Worm (Caenorhabditis elegans) whole organism, L2 larva: ENCODE measurements around the gene cyp-44A1.
A peak's percentile ranks its signal among the peaks of the same experiment; 100 is the strongest.

Experiments used
- C34F6.9 ChIP-seq: fragments of 150-350 bp; optimal IDR thresholded peaks from 2 replicates; lab custom pipeline; 2014; ENCODE audit warnings: missing biosample characterization, missing genetic modification characterization
- F13H6.1 ChIP-seq: sonication (generic microtip); optimal IDR thresholded peaks from 2 replicates; lab custom pipeline; 2016; ENCODE audit warnings: missing genetic modification characterization, missing compliant biosample characterization
- R02D3.7 ChIP-seq: fragments of 150-350 bp; optimal IDR thresholded peaks from 2 replicates; lab custom pipeline; 2014; ENCODE audit warnings: missing biosample characterization, missing genetic modification characterization
- Y55F3AM.14 ChIP-seq: fragments of 200-800 bp; sonication (Bioruptor generic); optimal IDR thresholded peaks from 2 replicates; lab custom pipeline; 2018; ENCODE audit warnings: mild to moderate bottlenecking, missing genetic modification characterization, missing compliant biosample characterization
- ZK546.5 ChIP-seq: sonication (generic microtip); optimal IDR thresholded peaks from 2 replicates; lab custom pipeline; 2017; ENCODE audit warnings: missing biosample characterization, missing genetic modification characterization
- alr-1 ChIP-seq: fragments of 150-350 bp; optimal IDR thresholded peaks from 2 replicates; lab custom pipeline; 2014; ENCODE audit warnings: missing biosample characterization, missing genetic modification characterization
- aly-2 ChIP-seq: fragments of 150-350 bp; optimal IDR thresholded peaks from 2 replicates; lab custom pipeline; 2014; ENCODE audit warnings: missing biosample characterization, missing genetic modification characterization
- ama-1 ChIP-seq: fragments of 150-350 bp; optimal IDR thresholded peaks from 2 replicates; lab custom pipeline; 2018; ENCODE audit warnings: inconsistent platforms
- blmp-1 ChIP-seq: sonication (generic microtip); optimal IDR thresholded peaks from 2 replicates; lab custom pipeline; 2017; ENCODE audit warnings: missing genetic modification characterization, mild to moderate bottlenecking, missing compliant biosample characterization, antibody characterized with exemption, moderate library complexity; ENCODE audit not compliant: insufficient read depth
- ceh-82 ChIP-seq: fragments of 150-350 bp; optimal IDR thresholded peaks from 2 replicates; lab custom pipeline; 2014; ENCODE audit warnings: missing biosample characterization, missing genetic modification characterization
- crh-2 ChIP-seq: sonication (generic microtip); optimal IDR thresholded peaks from 2 replicates; lab custom pipeline; 2017; ENCODE audit warnings: missing biosample characterization, missing genetic modification characterization
- egl-27 ChIP-seq: sonication (generic microtip); optimal IDR thresholded peaks from 3 replicates; lab custom pipeline; 2017; ENCODE audit warnings: missing biosample characterization, missing genetic modification reagents, missing genetic modification characterization
- elt-1 ChIP-seq: fragments of 150-350 bp; optimal IDR thresholded peaks from 2 replicates; lab custom pipeline; 2014; ENCODE audit warnings: missing biosample characterization, missing genetic modification characterization
- elt-3 ChIP-seq: sonication (generic microtip); optimal IDR thresholded peaks from 2 replicates; lab custom pipeline; 2017; ENCODE audit warnings: missing biosample characterization, missing genetic modification characterization
- fos-1 ChIP-seq: fragments of 150-350 bp; optimal IDR thresholded peaks from 2 replicates; lab custom pipeline; 2014; ENCODE audit warnings: missing biosample characterization, missing genetic modification characterization
- gmeb-1 ChIP-seq: fragments of 150-350 bp; optimal IDR thresholded peaks from 2 replicates; lab custom pipeline; 2014; ENCODE audit warnings: missing biosample characterization, missing genetic modification characterization
- lin-13 ChIP-seq: fragments of 150-350 bp; optimal IDR thresholded peaks from 2 replicates; lab custom pipeline; 2014; ENCODE audit warnings: missing biosample characterization, missing genetic modification reagents, missing genetic modification characterization
- lin-39 ChIP-seq: fragments of 150-350 bp; optimal IDR thresholded peaks from 2 replicates; lab custom pipeline; 2014; ENCODE audit warnings: missing biosample characterization, missing genetic modification reagents, missing genetic modification characterization
- lsy-2 ChIP-seq, 2 experiments: fragments of 150-350 bp in 1 of 2; sonication (generic microtip) in 1 of 2; optimal IDR thresholded peaks; 2 replicates each; lab custom pipeline; 2014 to 2017; ENCODE audit warnings: missing biosample characterization in 2 of 2, missing genetic modification characterization in 2 of 2
- mbf-1 ChIP-seq: sonication (generic microtip); optimal IDR thresholded peaks from 2 replicates; lab custom pipeline; 2017; ENCODE audit warnings: missing biosample characterization, missing genetic modification characterization
- mdl-1 ChIP-seq, 2 experiments: fragments of 150-350 bp in 1 of 2; sonication (generic microtip) in 1 of 2; optimal IDR thresholded peaks; 2 replicates each; lab custom pipeline; 2017; ENCODE audit warnings: missing biosample characterization in 2 of 2, missing genetic modification characterization in 2 of 2
- nhr-10 ChIP-seq: sonication (generic microtip); optimal IDR thresholded peaks from 2 replicates; lab custom pipeline; 2017; ENCODE audit warnings: missing biosample characterization, missing genetic modification characterization
- nhr-11 ChIP-seq: fragments of 150-350 bp; optimal IDR thresholded peaks from 2 replicates; lab custom pipeline; 2014; ENCODE audit warnings: missing biosample characterization, missing genetic modification characterization
- nhr-12 ChIP-seq: fragments of 150-350 bp; optimal IDR thresholded peaks from 2 replicates; lab custom pipeline; 2014; ENCODE audit warnings: missing biosample characterization, missing genetic modification characterization
- nhr-129 ChIP-seq: fragments of 150-350 bp; optimal IDR thresholded peaks from 2 replicates; lab custom pipeline; 2014; ENCODE audit warnings: missing biosample characterization, missing genetic modification characterization
- nhr-21 ChIP-seq: fragments of 150-350 bp; optimal IDR thresholded peaks from 2 replicates; lab custom pipeline; 2014; ENCODE audit warnings: missing biosample characterization, missing genetic modification characterization
- nhr-23 ChIP-seq: fragments of 150-350 bp; optimal IDR thresholded peaks from 2 replicates; lab custom pipeline; 2014; ENCODE audit warnings: missing biosample characterization, missing genetic modification reagents, missing genetic modification characterization
- nhr-237 ChIP-seq: fragments of 150-350 bp; optimal IDR thresholded peaks from 2 replicates; lab custom pipeline; 2014; ENCODE audit warnings: missing biosample characterization, missing genetic modification characterization
- nhr-25 ChIP-seq: fragments of 150-350 bp; sonication (generic microtip); optimal IDR thresholded peaks from 3 replicates; lab custom pipeline; 2014; ENCODE audit warnings: missing biosample characterization, missing genetic modification characterization
- nhr-6 ChIP-seq: fragments of 150-350 bp; optimal IDR thresholded peaks from 2 replicates; lab custom pipeline; 2014; ENCODE audit warnings: missing biosample characterization, missing genetic modification characterization
- nhr-77 ChIP-seq: fragments of 150-350 bp; optimal IDR thresholded peaks from 2 replicates; lab custom pipeline; 2014; ENCODE audit warnings: missing biosample characterization, missing genetic modification characterization
- peb-1 ChIP-seq: fragments of 150-350 bp; optimal IDR thresholded peaks from 2 replicates; lab custom pipeline; 2014; ENCODE audit warnings: missing biosample characterization, missing genetic modification characterization
- sem-4 ChIP-seq: fragments of 150-350 bp; optimal IDR thresholded peaks from 2 replicates; lab custom pipeline; 2014; ENCODE audit warnings: missing biosample characterization, missing genetic modification reagents, missing genetic modification characterization
- skn-1 ChIP-seq: sonication (generic microtip); optimal IDR thresholded peaks from 2 replicates; lab custom pipeline; 2017; ENCODE audit warnings: missing biosample characterization, missing genetic modification characterization
- sma-3 ChIP-seq: sonication (generic microtip); optimal IDR thresholded peaks from 2 replicates; lab custom pipeline; 2016; ENCODE audit warnings: missing genetic modification reagents, missing genetic modification characterization, missing compliant biosample characterization
- sma-9 ChIP-seq, 2 experiments: fragments of 150-350 bp in 1 of 2; sonication (generic microtip) in 1 of 2; optimal IDR thresholded peaks; 2 replicates each; lab custom pipeline; 2014 to 2016; ENCODE audit warnings: missing genetic modification characterization in 2 of 2, mild to moderate bottlenecking in 1 of 2, missing biosample characterization in 1 of 2, missing compliant biosample characterization in 1 of 2, missing genetic modification reagents in 1 of 2, moderate library complexity in 1 of 2
- snpc-4 ChIP-seq: fragments of 150-350 bp; optimal IDR thresholded peaks from 2 replicates; lab custom pipeline; 2014; ENCODE audit warnings: missing biosample characterization, missing genetic modification characterization
- unc-39 ChIP-seq: fragments of 150-350 bp; optimal IDR thresholded peaks from 2 replicates; lab custom pipeline; 2014; ENCODE audit warnings: missing biosample characterization, missing genetic modification characterization
- unc-55 ChIP-seq: fragments of 150-350 bp; sonication (generic microtip); optimal IDR thresholded peaks from 3 replicates; lab custom pipeline; 2014; ENCODE audit warnings: missing biosample characterization, missing genetic modification reagents, missing genetic modification characterization
- zag-1 ChIP-seq: fragments of 150-350 bp; optimal IDR thresholded peaks from 2 replicates; lab custom pipeline; 2014; ENCODE audit warnings: missing biosample characterization, missing genetic modification characterization
- ztf-1 ChIP-seq: fragments of 200-800 bp; sonication (Bioruptor generic); conservative IDR thresholded peaks from 2 replicates; pipeline ENCODE4 v1.3.6; 2022; ENCODE audit warnings: missing genetic modification characterization, missing compliant biosample characterization
- ztf-11 ChIP-seq: sonication (generic microtip); optimal IDR thresholded peaks from 2 replicates; lab custom pipeline; 2017; ENCODE audit warnings: missing biosample characterization, missing genetic modification characterization

The cyp-44A1 gene

ce11 chrII:5505820-5506287, 2.0 kb downstream of the cyp-44A1 start, which contains the start of gene npp-24:
TSS of gene npp-24 (plus strand) at chrII:5505870.
- no peak for TF ChIP-seq skn-1 (tag; lab: Kevin White, UChicago)
- peak; percentile 10 for TF ChIP-seq C34F6.9 (tag; lab: Kevin White, UChicago)
- TF ChIP-seq blmp-1 = peak; percentile 49
- TF ChIP-seq crh-2 (tag; lab: Kevin White, UChicago) = no peak
- no peak for TF ChIP-seq ztf-11 (tag; lab: Kevin White, UChicago)
- TF ChIP-seq mdl-1 (tag; optimal IDR thresholded peaks at IDR 0.05; lab: Kevin White, UChicago) = no peak
- no peak for TF ChIP-seq lin-39 (tag; lab: Kevin White, UChicago)
- TF ChIP-seq ama-1 (lab: Kevin White, UChicago) = no peak
- no peak for TF ChIP-seq egl-27 (tag; lab: Kevin White, UChicago)
- TF ChIP-seq nhr-23 (tag; lab: Kevin White, UChicago) = no peak
- no peak for TF ChIP-seq zag-1 (tag; lab: Kevin White, UChicago)
- TF ChIP-seq unc-55 (GFP tag; lab: Kevin White, UChicago) = peak; percentile 13
- no peak for TF ChIP-seq nhr-25 (tag; lab: Kevin White, UChicago)
- TF ChIP-seq mbf-1 (tag; lab: Kevin White, UChicago) = no peak
- peak in 1 of 2 experiments; percentile 38 for TF ChIP-seq lsy-2 (tag; optimal IDR thresholded peaks at IDR 0.05; lab: Kevin White, UChicago)
- no peak for TF ChIP-seq ceh-82
- no peak for TF ChIP-seq sma-3 (GFP tag; lab: Kevin White, UChicago)
- no peak for TF ChIP-seq elt-1 (tag; lab: Kevin White, UChicago)
- TF ChIP-seq sem-4 = no peak
- no peak for TF ChIP-seq nhr-11 (tag; lab: Kevin White, UChicago)

- TF ChIP-seq crh-2 (tag; lab: Kevin White, UChicago) (no peak), R02D3.7 (tag; lab: Kevin White, UChicago) (no peak), nhr-129 (tag; lab: Kevin White, UChicago) (peak; percentile 44), F13H6.1 (tag; lab: Kevin White, UChicago) (no peak), ztf-1 (GFP tag; lab: Robert Waterston, UW) (no peak), mbf-1 (tag; lab: Kevin White, UChicago) (no peak), blmp-1 (peak; percentile 13), elt-3 (tag; lab: Kevin White, UChicago) (no peak), peb-1 (tag; lab: Kevin White, UChicago) (no peak), Y55F3AM.14 (GFP tag; lab: Kevin White, UChicago) (no peak), nhr-21 (tag; lab: Kevin White, UChicago) (no peak), nhr-11 (tag; lab: Kevin White, UChicago) (no peak), alr-1 (tag; lab: Kevin White, UChicago) (no peak), ceh-82 (no peak), sem-4 (no peak), skn-1 (tag; lab: Kevin White, UChicago) (no peak), ama-1 (lab: Kevin White, UChicago) (no peak), ZK546.5 (no peak), sma-9 (GFP tag; optimal IDR thresholded peaks at IDR 0.05; lab: Kevin White, UChicago) (no peak), sma-9 (tag; optimal IDR thresholded peaks at IDR 0.05; lab: Kevin White, UChicago) (no peak), nhr-237 (tag; lab: Kevin White, UChicago) (no peak), C34F6.9 (tag; lab: Kevin White, UChicago) (peak; percentile 83), lsy-2 (tag; optimal IDR thresholded peaks at IDR 0.05; lab: Kevin White, UChicago) (peak in 1 of 2 experiments; percentile 56), unc-55 (GFP tag; lab: Kevin White, UChicago) (peak; percentile 44), nhr-23 (tag; lab: Kevin White, UChicago) (no peak), lin-13 (GFP tag; lab: Kevin White, UChicago) (no peak), snpc-4 (tag; lab: Kevin White, UChicago) (no peak)
These were observed 7.8 kb downstream of the cyp-44A1 start for ce11 chrII:5511417-5512353.

ce11 chrII:5512473-5513097, 8.7 kb downstream of the cyp-44A1 start:
- TF ChIP-seq unc-55 (GFP tag; lab: Kevin White, UChicago) (no peak), aly-2 (tag; lab: Kevin White, UChicago) (no peak), gmeb-1 (tag; lab: Kevin White, UChicago) (peak; percentile 44), nhr-12 (tag; lab: Kevin White, UChicago) (no peak), nhr-129 (tag; lab: Kevin White, UChicago) (no peak), unc-39 (tag; lab: Kevin White, UChicago) (no peak), lin-39 (tag; lab: Kevin White, UChicago) (no peak), nhr-25 (tag; lab: Kevin White, UChicago) (no peak), nhr-10 (tag; lab: Kevin White, UChicago) (no peak), ama-1 (lab: Kevin White, UChicago) (no peak), mbf-1 (tag; lab: Kevin White, UChicago) (no peak), lin-13 (GFP tag; lab: Kevin White, UChicago) (no peak), elt-1 (tag; lab: Kevin White, UChicago) (no peak), C34F6.9 (tag; lab: Kevin White, UChicago) (no peak), nhr-77 (tag; lab: Kevin White, UChicago) (no peak), sma-9 (GFP tag; optimal IDR thresholded peaks at IDR 0.05; lab: Kevin White, UChicago) (peak; percentile 36), sma-9 (tag; optimal IDR thresholded peaks at IDR 0.05; lab: Kevin White, UChicago) (no peak), fos-1 (tag; lab: Kevin White, UChicago) (peak; percentile 91), F13H6.1 (tag; lab: Kevin White, UChicago) (no peak), nhr-6 (no peak)
